Worm (Caenorhabditis elegans) whole organism, L4 larva: ENCODE results near the gene dex-1.

Experiments
- F37D6.2 ChIP-seq: sonication (generic microtip); optimal IDR thresholded peaks from 2 replicates; lab custom pipeline; 2016; ENCODE audit warnings: mild to moderate bottlenecking, missing genetic modification characterization, missing compliant biosample characterization
- T26A8.4 ChIP-seq: fragments of 200-800 bp; sonication (Bioruptor generic); IDR thresholded peaks from 2 replicates; pipeline ENCODE4 v1.3.6; 2022; ENCODE audit warnings: missing genetic modification characterization, missing compliant biosample characterization
- Y105C5A.15 ChIP-seq: fragments of 200-800 bp; sonication (Bioruptor generic); IDR thresholded peaks from 2 replicates; pipeline ENCODE4 v1.3.6; 2022; ENCODE audit warnings: missing genetic modification characterization, missing compliant biosample characterization
- Y75B8A.6 ChIP-seq: fragments of 200-800 bp; sonication (Bioruptor generic); IDR thresholded peaks from 2 replicates; pipeline ENCODE4 v1.3.6; 2022; ENCODE audit warnings: missing genetic modification reagents, missing genetic modification characterization, missing compliant biosample characterization
- ama-1 ChIP-seq: fragments of 150-350 bp; optimal IDR thresholded peaks from 2 replicates; lab custom pipeline; 2014; ENCODE audit warnings: inconsistent platforms, mixed read lengths
- ceh-20 ChIP-seq: fragments of 200-800 bp; sonication (Bioruptor generic); IDR thresholded peaks from 2 replicates; pipeline ENCODE4 v1.3.6; 2022; ENCODE audit warnings: missing genetic modification reagents, missing genetic modification characterization, missing compliant biosample characterization
- ceh-28 ChIP-seq: fragments of 150-350 bp; optimal IDR thresholded peaks from 2 replicates; lab custom pipeline; 2014; ENCODE audit warnings: missing biosample characterization, missing genetic modification reagents, missing genetic modification characterization
- ceh-32 ChIP-seq: sonication (generic microtip); optimal IDR thresholded peaks from 2 replicates; lab custom pipeline; 2016; ENCODE audit warnings: mild to moderate bottlenecking, missing genetic modification characterization, missing compliant biosample characterization; ENCODE audit not compliant: poor library complexity
- ceh-44 ChIP-seq: fragments of 200-800 bp; sonication (Bioruptor generic); IDR thresholded peaks from 2 replicates; pipeline ENCODE4 v1.3.6; 2022; ENCODE audit warnings: missing genetic modification reagents, missing genetic modification characterization, missing compliant biosample characterization
- daf-16 ChIP-seq, 3 experiments: sonication (generic microtip); optimal IDR thresholded peaks; 2 replicates each; lab custom pipeline; 2016 to 2017; ENCODE audit warnings: missing genetic modification characterization in 3 of 3, missing genetic modification reagents in 3 of 3, mild to moderate bottlenecking in 2 of 3, missing compliant biosample characterization in 2 of 3, missing biosample characterization in 1 of 3, moderate library complexity in 1 of 3
- daf-19 ChIP-seq: fragments of 200-800 bp; sonication (Bioruptor generic); conservative IDR thresholded peaks from 2 replicates; pipeline ENCODE4 v1.3.6; 2022; ENCODE audit warnings: missing genetic modification characterization, missing compliant biosample characterization
- daf-8 ChIP-seq: fragments of 200-800 bp; sonication (Bioruptor generic); IDR thresholded peaks from 2 replicates; pipeline ENCODE4 v1.3.6; 2022; ENCODE audit warnings: missing genetic modification characterization, missing compliant biosample characterization
- dmd-6 ChIP-seq: fragments of 200-800 bp; sonication (Bioruptor generic); IDR thresholded peaks from 2 replicates; pipeline ENCODE4 v1.3.6; 2022; ENCODE audit warnings: missing genetic modification reagents, missing genetic modification characterization, missing compliant biosample characterization
- dve-1 ChIP-seq: sonication (generic microtip); optimal IDR thresholded peaks from 2 replicates; lab custom pipeline; 2017; ENCODE audit warnings: antibody characterized with exemption, mild to moderate bottlenecking, missing genetic modification characterization, missing compliant biosample characterization; ENCODE audit not compliant: insufficient read depth
- egl-27 ChIP-seq: sonication (generic microtip); optimal IDR thresholded peaks from 3 replicates; lab custom pipeline; 2017; ENCODE audit warnings: missing biosample characterization, missing genetic modification reagents, missing genetic modification characterization
- hlh-11 ChIP-seq: fragments of 200-800 bp; sonication (Bioruptor generic); optimal IDR thresholded peaks from 2 replicates; lab custom pipeline; 2018; ENCODE audit warnings: mild to moderate bottlenecking, missing genetic modification characterization, missing compliant biosample characterization
- hlh-30 ChIP-seq: sonication (generic microtip); optimal IDR thresholded peaks from 2 replicates; lab custom pipeline; 2017; ENCODE audit warnings: antibody characterized with exemption, mild to moderate bottlenecking, missing genetic modification characterization, missing compliant biosample characterization; ENCODE audit not compliant: insufficient read depth
- lin-1 ChIP-seq: fragments of 200-800 bp; sonication (Bioruptor generic); IDR thresholded peaks from 2 replicates; pipeline ENCODE4 v1.3.6; 2022; ENCODE audit warnings: missing genetic modification reagents, missing genetic modification characterization, missing compliant biosample characterization
- lin-38 ChIP-seq: fragments of 200-800 bp; sonication (Bioruptor generic); IDR thresholded peaks from 2 replicates; pipeline ENCODE4 v1.3.6; 2022; ENCODE audit warnings: missing genetic modification reagents, missing genetic modification characterization, missing compliant biosample characterization
- lsy-2 ChIP-seq, 2 experiments: fragments of 150-350 bp in 1 of 2; sonication (generic microtip) in 1 of 2; optimal IDR thresholded peaks; 2 replicates each; lab custom pipeline; 2014 to 2017; ENCODE audit warnings: missing biosample characterization in 2 of 2, missing genetic modification characterization in 2 of 2
- mdl-1 ChIP-seq, 2 experiments: fragments of 150-350 bp in 1 of 2; sonication (generic microtip) in 1 of 2; optimal IDR thresholded peaks; 2 replicates each; lab custom pipeline; 2014 to 2017; ENCODE audit warnings: missing biosample characterization in 2 of 2, missing genetic modification characterization in 2 of 2
- mdt-29 ChIP-seq: fragments of 200-800 bp; sonication (Bioruptor generic); IDR thresholded peaks from 2 replicates; pipeline ENCODE4 v1.3.6; 2022; ENCODE audit warnings: missing genetic modification reagents, missing genetic modification characterization, missing compliant biosample characterization
- mep-1 ChIP-seq: fragments of 150-350 bp; sonication (generic microtip); optimal IDR thresholded peaks from 3 replicates; lab custom pipeline; 2014; ENCODE audit warnings: missing biosample characterization, missing genetic modification characterization
- mes-2 ChIP-seq: sonication (generic microtip); optimal IDR thresholded peaks from 2 replicates; lab custom pipeline; 2016; ENCODE audit warnings: missing genotype, mild to moderate bottlenecking, missing genetic modification characterization, missing compliant biosample characterization; ENCODE audit not compliant: poor library complexity, severe bottlenecking
- nhr-10 ChIP-seq: fragments of 150-350 bp; optimal IDR thresholded peaks from 2 replicates; lab custom pipeline; 2014; ENCODE audit warnings: missing biosample characterization, missing genetic modification characterization
- nhr-102 ChIP-seq: sonication (generic microtip); optimal IDR thresholded peaks from 2 replicates; lab custom pipeline; 2016; ENCODE audit warnings: mild to moderate bottlenecking, missing genetic modification characterization, moderate library complexity, missing compliant biosample characterization
- nhr-11 ChIP-seq: fragments of 150-350 bp; optimal IDR thresholded peaks from 2 replicates; lab custom pipeline; 2014; ENCODE audit warnings: missing biosample characterization, missing genetic modification characterization
- nhr-28 ChIP-seq: fragments of 150-350 bp; optimal IDR thresholded peaks from 2 replicates; lab custom pipeline; 2014; ENCODE audit warnings: missing biosample characterization, missing genetic modification characterization
- nhr-42 ChIP-seq: fragments of 200-800 bp; sonication (Bioruptor generic); IDR thresholded peaks from 2 replicates; pipeline ENCODE4 v1.3.6; 2022; ENCODE audit warnings: missing genetic modification characterization, missing compliant biosample characterization
- nhr-48 ChIP-seq: sonication (generic microtip); optimal IDR thresholded peaks from 2 replicates; lab custom pipeline; 2016; ENCODE audit warnings: mild to moderate bottlenecking, missing genetic modification characterization, missing compliant biosample characterization
- nhr-77 ChIP-seq: fragments of 150-350 bp; optimal IDR thresholded peaks from 2 replicates; lab custom pipeline; 2014; ENCODE audit warnings: missing biosample characterization, missing genetic modification characterization
- pha-4 ChIP-seq, 2 experiments: fragments of 150-350 bp in 1 of 2; fragments of 200-800 bp in 1 of 2; sonication (Bioruptor generic) in 1 of 2; IDR thresholded peaks in 1 of 2; optimal IDR thresholded peaks in 1 of 2; 2 replicates each; pipeline versions ENCODE4 v1.3.6 to Lab custom; 2014 to 2022; ENCODE audit warnings: missing genetic modification characterization in 2 of 2, missing genetic modification reagents in 2 of 2, missing biosample characterization in 1 of 2, missing compliant biosample characterization in 1 of 2
- php-3 ChIP-seq: fragments of 200-800 bp; sonication (Bioruptor generic); IDR thresholded peaks from 2 replicates; pipeline ENCODE4 v1.3.6; 2022; ENCODE audit warnings: missing genetic modification reagents, missing genetic modification characterization, missing compliant biosample characterization
- sdz-12 ChIP-seq: fragments of 200-800 bp; sonication (Bioruptor generic); optimal IDR thresholded peaks from 2 replicates; lab custom pipeline; 2018; ENCODE audit warnings: mild to moderate bottlenecking, missing genetic modification characterization, missing compliant biosample characterization
- set-16 ChIP-seq: fragments of 200-800 bp; sonication (Bioruptor generic); IDR thresholded peaks from 2 replicates; pipeline ENCODE4 v1.3.6; 2022; ENCODE audit warnings: missing genetic modification reagents, missing genetic modification characterization, missing compliant biosample characterization
- snpc-1.2 ChIP-seq: fragments of 200-800 bp; sonication (Bioruptor generic); IDR thresholded peaks from 2 replicates; pipeline ENCODE4 v1.3.6; 2022; ENCODE audit warnings: missing genetic modification reagents, missing genetic modification characterization, missing compliant biosample characterization
- tra-1 ChIP-seq: fragments of 200-800 bp; sonication (Bioruptor generic); IDR thresholded peaks from 2 replicates; pipeline ENCODE4 v1.3.6; 2022; ENCODE audit warnings: missing genetic modification reagents, missing genetic modification characterization, missing compliant biosample characterization
- unc-62 ChIP-seq, 3 experiments: fragments of 150-350 bp in 1 of 3; sonication (generic microtip); optimal IDR thresholded peaks in 2 of 3; peaks in 1 of 3; 1 replicate in 1 of 3; 2 replicates in 2 of 3; lab custom pipeline; 2014 to 2017; ENCODE audit warnings: missing biosample characterization in 3 of 3, missing genetic modification characterization in 3 of 3, missing genetic modification reagents in 3 of 3, missing genotype in 1 of 3
- zfp-2 ChIP-seq: sonication (generic microtip); optimal IDR thresholded peaks from 2 replicates; lab custom pipeline; 2016; ENCODE audit warnings: mild to moderate bottlenecking, missing genetic modification characterization, missing compliant biosample characterization

Gene dex-1

DNA sequence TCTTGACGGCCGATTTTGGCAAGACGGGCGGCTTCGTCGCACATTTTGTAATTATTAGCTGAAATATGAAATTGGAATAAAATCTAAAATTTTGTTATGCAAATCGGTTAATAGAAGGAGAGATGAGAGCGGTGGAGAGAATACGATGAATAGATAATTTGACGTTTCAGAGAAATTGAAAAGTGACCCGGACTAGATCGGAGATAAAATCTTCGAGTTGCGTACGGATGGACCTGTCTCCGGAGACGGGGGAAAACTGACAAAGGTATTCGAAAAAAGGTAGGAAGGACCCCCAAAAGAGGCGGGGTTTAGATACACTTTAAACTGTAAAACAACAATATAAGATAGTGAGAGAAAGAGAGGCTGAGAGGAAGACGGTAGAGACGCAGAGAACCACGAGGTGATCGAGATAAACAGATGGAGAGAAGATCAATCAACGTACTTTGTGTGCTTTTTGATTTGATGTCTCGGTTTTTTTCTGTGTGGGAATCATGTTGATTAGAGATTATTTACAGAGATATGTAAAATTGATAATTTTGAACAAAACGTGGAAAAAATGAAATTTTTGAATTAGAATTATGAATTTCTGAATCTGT lies 26.3 kb downstream of the dex-1 start, which contains the start of gene F09F7.6 (continued):
- TF ChIP-seq hlh-11 (peak; percentile 94), ama-1 (lab: Kevin White, UChicago) (peak; percentile 92), lin-1 (GFP tag; lab: Robert Waterston, UW) (no peak)

DNA sequence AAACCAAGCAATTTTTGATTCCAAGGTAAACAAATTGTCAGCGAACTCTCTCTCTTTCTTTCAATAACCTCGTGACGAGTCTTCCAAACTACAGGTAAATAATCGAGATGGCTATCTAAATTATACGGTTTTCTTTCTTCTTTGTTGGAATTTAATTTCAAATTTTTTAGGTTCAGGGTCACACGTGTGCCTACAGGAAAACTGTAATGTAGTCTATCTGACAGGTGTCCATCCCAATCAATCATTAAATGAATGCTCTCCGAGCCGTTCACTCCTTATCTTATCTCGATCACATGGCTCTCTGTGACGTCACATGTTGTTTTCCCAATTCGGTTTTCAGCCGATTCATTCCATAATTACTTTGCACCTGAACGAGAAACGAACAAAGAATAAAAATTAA lies 27.2 kb downstream of the dex-1 start:
- TF ChIP-seq mdt-29 (GFP tag; lab: Robert Waterston, UW) (peak; percentile 80; the same call in 1 of the 2 replicates), hlh-11 (peak; percentile 77), dve-1 (tag; lab: Kevin White, UChicago) (peak; percentile 93), dmd-6 (GFP tag; lab: Robert Waterston, UW) (peak; percentile 89), daf-8 (GFP tag; lab: Robert Waterston, UW) (no peak), unc-62 (GFP tag; optimal IDR thresholded peaks at IDR 0.05 in 1 of 2; lab: Kevin White, UChicago) (peak; percentile 5 to 26), unc-62 (tag; optimal IDR thresholded peaks at IDR 0.05; lab: Kevin White, UChicago) (no peak), daf-16 (GFP tag; optimal IDR thresholded peaks at IDR 0.05; lab: Kevin White, UChicago) (peak in 1 of 2 experiments; percentile 91), daf-16 (tag; optimal IDR thresholded peaks at IDR 0.05; lab: Kevin White, UChicago) (peak; percentile 92), lsy-2 (tag; optimal IDR thresholded peaks at IDR 0.05; lab: Kevin White, UChicago) (peak in 1 of 2 experiments; percentile 29), mes-2 (tag; lab: Kevin White, UChicago) (peak; percentile 16), lin-38 (GFP tag; lab: Robert Waterston, UW) (peak; percentile 28; the same call in 1 of the 2 replicates), sdz-12 (GFP tag; lab: Kevin White, UChicago) (no peak), nhr-102 (tag; lab: Kevin White, UChicago) (peak; percentile 64), nhr-11 (tag; lab: Kevin White, UChicago) (no peak), Y75B8A.6 (GFP tag; lab: Robert Waterston, UW) (0 out of 2 replicates have a peak, but pooled peaks have one; percentile 42), snpc-1.2 (GFP tag; lab: Robert Waterston, UW) (no peak), zfp-2 (tag; lab: Kevin White, UChicago) (no peak), pha-4 (GFP tag; IDR thresholded peaks at IDR 0.05; lab: Robert Waterston, UW) (0 out of 2 replicates have a peak, but pooled peaks have one; percentile 23), pha-4 (tag; optimal IDR thresholded peaks at IDR 0.05; lab: Kevin White, UChicago) (no peak), egl-27 (tag; lab: Kevin White, UChicago) (no peak), daf-19 (no peak), lin-1 (GFP tag; lab: Robert Waterston, UW) (peak; percentile 71; the same call in 1 of the 2 replicates), nhr-77 (tag; lab: Kevin White, UChicago) (peak; percentile 55), nhr-48 (tag; lab: Kevin White, UChicago) (peak; percentile 27), nhr-42 (GFP tag; lab: Robert Waterston, UW) (0 out of 2 replicates have a peak, but pooled peaks have one; percentile 13), ceh-44 (GFP tag; lab: Robert Waterston, UW) (no peak), T26A8.4 (GFP tag; lab: Robert Waterston, UW) (no peak; the same call in 1 of the 2 replicates), ceh-20 (GFP tag; lab: Robert Waterston, UW) (peak; percentile 31; the same call in 1 of the 2 replicates), mep-1 (tag; lab: Kevin White, UChicago) (peak; percentile 40), Y105C5A.15 (GFP tag; lab: Robert Waterston, UW) (no peak), ceh-28 (no peak), nhr-28 (tag; lab: Kevin White, UChicago) (peak; percentile 70), hlh-30 (tag; lab: Kevin White, UChicago) (peak; percentile 44), nhr-10 (tag; lab: Kevin White, UChicago) (no peak), ceh-32 (tag; lab: Kevin White, UChicago) (no peak), mdl-1 (tag; optimal IDR thresholded peaks at IDR 0.05; lab: Kevin White, UChicago) (peak in 1 of 2 experiments; percentile 5), tra-1 (GFP tag; lab: Robert Waterston, UW) (peak; percentile 72), F37D6.2 (tag; lab: Kevin White, UChicago) (no peak), set-16 (GFP tag; lab: Robert Waterston, UW) (no peak), php-3 (GFP tag; lab: Robert Waterston, UW) (peak; percentile 84)
- TF ChIP-seq, all 104 proteins: peak for 23
